Fruit fly (Drosophila melanogaster) whole organism, prepupa: ENCODE results near the gene CG17919.

ENCODE experiments used
- CG10631 ChIP-seq: fragments of 200-800 bp; sonication (Bioruptor generic); optimal IDR thresholded peaks from 2 replicates; lab custom pipeline; 2016; ENCODE audit warnings: missing biosample characterization, missing genetic modification characterization
- CG11294 ChIP-seq: fragments of 200-800 bp; sonication (Bioruptor generic); IDR thresholded peaks from 2 replicates; pipeline ENCODE4 v1.3.6; 2022; ENCODE audit warnings: missing biosample characterization, missing genetic modification characterization
- CG11762 ChIP-seq: fragments of 200-800 bp; sonication (Bioruptor generic); optimal IDR thresholded peaks from 3 replicates; lab custom pipeline; 2016; ENCODE audit warnings: missing biosample characterization, missing genetic modification characterization; ENCODE audit not compliant: insufficient read depth
- CG11902 ChIP-seq: fragments of 200-800 bp; sonication (Bioruptor generic); optimal IDR thresholded peaks from 3 replicates; lab custom pipeline; 2016; ENCODE audit warnings: missing biosample characterization, missing genetic modification characterization
- CG16779 ChIP-seq: fragments of 200-800 bp; sonication (Bioruptor generic); optimal IDR thresholded peaks from 3 replicates; lab custom pipeline; 2017; ENCODE audit warnings: missing biosample characterization, mild to moderate bottlenecking, missing genetic modification characterization
- CG3032 ChIP-seq: fragments of 200-800 bp; optimal IDR thresholded peaks from 2 replicates; lab custom pipeline; 2019; ENCODE audit warnings: missing biosample characterization, mild to moderate bottlenecking, missing genetic modification characterization, moderate library complexity
- CG31627 ChIP-seq: fragments of 200-800 bp; sonication (Bioruptor generic); optimal IDR thresholded peaks from 3 replicates; lab custom pipeline; 2016; ENCODE audit warnings: missing biosample characterization, missing genetic modification characterization
- CG32006 ChIP-seq: fragments of 200-800 bp; sonication (Bioruptor generic); optimal IDR thresholded peaks from 3 replicates; lab custom pipeline; 2017; ENCODE audit warnings: missing biosample characterization, mild to moderate bottlenecking, missing genetic modification characterization
- CG34406 ChIP-seq: fragments of 200-800 bp; sonication (Bioruptor generic); optimal IDR thresholded peaks from 3 replicates; lab custom pipeline; 2016; ENCODE audit warnings: missing biosample characterization, missing genetic modification characterization
- CG4318 ChIP-seq: fragments of 200-800 bp; sonication (Bioruptor generic); optimal IDR thresholded peaks from 3 replicates; lab custom pipeline; 2017; ENCODE audit warnings: missing biosample characterization, mild to moderate bottlenecking, missing genetic modification characterization
- CG6276 ChIP-seq: fragments of 200-800 bp; sonication (Bioruptor generic); optimal IDR thresholded peaks from 2 replicates; lab custom pipeline; 2017; ENCODE audit warnings: missing biosample characterization, mild to moderate bottlenecking, missing genetic modification characterization
- CG6792 ChIP-seq: fragments of 200-800 bp; sonication (Bioruptor generic); optimal IDR thresholded peaks from 3 replicates; lab custom pipeline; 2016; ENCODE audit warnings: missing biosample characterization, missing genetic modification characterization
- CG6808 ChIP-seq: fragments of 200-800 bp; sonication (Bioruptor generic); optimal IDR thresholded peaks from 3 replicates; lab custom pipeline; 2017; ENCODE audit warnings: missing biosample characterization, missing genetic modification characterization, mild to moderate bottlenecking, moderate library complexity, missing genetic modification reagents
- CG6854 ChIP-seq: fragments of 200-800 bp; sonication (Bioruptor generic); optimal IDR thresholded peaks from 2 replicates; lab custom pipeline; 2017; ENCODE audit warnings: missing biosample characterization, mild to moderate bottlenecking, missing genetic modification characterization
- CG8119 ChIP-seq: fragments of 200-800 bp; sonication (Bioruptor generic); IDR thresholded peaks from 3 replicates; pipeline ENCODE4 v1.3.6; 2022; ENCODE audit warnings: missing biosample characterization, missing genetic modification characterization
- CG8632 ChIP-seq: fragments of 200-800 bp; sonication (Bioruptor generic); optimal IDR thresholded peaks from 3 replicates; lab custom pipeline; 2016; ENCODE audit warnings: missing biosample characterization, missing genetic modification characterization
- CG9139 ChIP-seq: fragments of 200-800 bp; sonication (Bioruptor generic); optimal IDR thresholded peaks from 3 replicates; lab custom pipeline; 2017; ENCODE audit warnings: missing biosample characterization, mild to moderate bottlenecking, missing genetic modification characterization
- Eip78C ChIP-seq: fragments of 200-800 bp; sonication (Bioruptor generic); peaks from one replicate; lab custom pipeline; 2016; ENCODE audit warnings: missing biosample characterization, missing genetic modification characterization
- Ets21C ChIP-seq: fragments of 200-800 bp; sonication (Bioruptor generic); optimal IDR thresholded peaks from 3 replicates; lab custom pipeline; 2016; ENCODE audit warnings: missing biosample characterization, missing genetic modification characterization
- Ets96B ChIP-seq: fragments of 200-800 bp; optimal IDR thresholded peaks from 2 replicates; lab custom pipeline; 2019; ENCODE audit warnings: missing biosample characterization, mild to moderate bottlenecking, missing genetic modification characterization, moderate library complexity
- Gug ChIP-seq: fragments of 200-800 bp; sonication (Bioruptor generic); IDR thresholded peaks from 2 replicates; pipeline ENCODE4 v1.3.6; 2022; ENCODE audit warnings: missing biosample characterization, missing genetic modification characterization
- Hr38 ChIP-seq: sonication (Bioruptor generic); optimal IDR thresholded peaks from 2 replicates; lab custom pipeline; 2016; ENCODE audit warnings: missing biosample characterization, missing genetic modification characterization
- Lpt ChIP-seq: fragments of 200-800 bp; sonication (Bioruptor generic); optimal IDR thresholded peaks from 3 replicates; lab custom pipeline; 2016; ENCODE audit warnings: missing biosample characterization, missing genetic modification characterization
- Met ChIP-seq: fragments of 200-800 bp; sonication (Bioruptor generic); optimal IDR thresholded peaks from 3 replicates; lab custom pipeline; 2016; ENCODE audit warnings: missing biosample characterization, missing genetic modification characterization
- Smox ChIP-seq: fragments of 200-800 bp; sonication (Bioruptor generic); optimal IDR thresholded peaks from 3 replicates; lab custom pipeline; 2016; ENCODE audit warnings: missing biosample characterization, missing genetic modification characterization
- Sox102F ChIP-seq: fragments of 200-800 bp; sonication (Bioruptor generic); optimal IDR thresholded peaks from 2 replicates; lab custom pipeline; 2016; ENCODE audit warnings: missing biosample characterization, mild to moderate bottlenecking, missing genetic modification characterization
- Sox14 ChIP-seq: fragments of 200-800 bp; sonication (Bioruptor generic); optimal IDR thresholded peaks from 3 replicates; lab custom pipeline; 2016; ENCODE audit warnings: missing biosample characterization, missing genetic modification characterization
- Sox15 ChIP-seq: fragments of 200-800 bp; sonication (Bioruptor generic); optimal IDR thresholded peaks from 3 replicates; lab custom pipeline; 2016; ENCODE audit warnings: missing biosample characterization, missing genetic modification characterization
- achi ChIP-seq: fragments of 200-800 bp; sonication (Bioruptor generic); optimal IDR thresholded peaks from 3 replicates; lab custom pipeline; 2016; ENCODE audit warnings: missing biosample characterization, missing genetic modification characterization
- acj6 ChIP-seq: fragments of 200-800 bp; sonication (Bioruptor generic); optimal IDR thresholded peaks from 3 replicates; lab custom pipeline; 2016; ENCODE audit warnings: missing biosample characterization, missing genetic modification characterization
- dac ChIP-seq: fragments of 200-800 bp; sonication (Bioruptor generic); optimal IDR thresholded peaks from 2 replicates; lab custom pipeline; 2017; ENCODE audit warnings: missing biosample characterization, mild to moderate bottlenecking, missing genetic modification characterization
- dsx ChIP-seq: fragments of 200-800 bp; optimal IDR thresholded peaks from 3 replicates; lab custom pipeline; 2019; ENCODE audit warnings: missing biosample characterization, mild to moderate bottlenecking, missing genetic modification characterization, moderate library complexity; ENCODE audit not compliant: poor library complexity, severe bottlenecking
- fkh ChIP-seq: fragments of 200-800 bp; sonication (Bioruptor generic); optimal IDR thresholded peaks from 3 replicates; lab custom pipeline; 2017; ENCODE audit warnings: missing biosample characterization, mild to moderate bottlenecking, missing genetic modification characterization, moderate library complexity
- salr ChIP-seq, 2 experiments: fragments of 200-800 bp; sonication (Bioruptor generic); optimal IDR thresholded peaks; 3 replicates each; lab custom pipeline; 2016 to 2018; ENCODE audit warnings: missing biosample characterization in 2 of 2, missing genetic modification characterization in 2 of 2, mild to moderate bottlenecking in 1 of 2
- spab ChIP-seq: fragments of 200-800 bp; sonication (Bioruptor generic); optimal IDR thresholded peaks from 2 replicates; lab custom pipeline; 2017; ENCODE audit warnings: missing biosample characterization, mild to moderate bottlenecking, missing genetic modification characterization, missing genetic modification reagents
- svp ChIP-seq: fragments of 200-800 bp; sonication (Bioruptor generic); peaks from one replicate; lab custom pipeline; 2016; ENCODE audit warnings: missing biosample characterization, missing genetic modification characterization
- topi ChIP-seq: fragments of 200-800 bp; sonication (Bioruptor generic); optimal IDR thresholded peaks from 3 replicates; lab custom pipeline; 2016; ENCODE audit warnings: missing biosample characterization, missing genetic modification characterization
- vri ChIP-seq: fragments of 200-800 bp; sonication (Bioruptor generic); optimal IDR thresholded peaks from 3 replicates; lab custom pipeline; 2016; ENCODE audit warnings: missing biosample characterization, mild to moderate bottlenecking, missing genetic modification characterization

The CG17919 gene

dm6 chr3R:6334906-6335433 lies 8.9 kb upstream of the CG17919 start, which contains the start of gene Osi19:
Osi19 (plus strand) TSS chr3R:6335362.
- TF ChIP-seq CG32006 (GFP tag; lab: Kevin White, UChicago) (no peak), spab (GFP tag; lab: Kevin White, UChicago) (no peak), Met (GFP tag; lab: Kevin White, UChicago) (no peak), CG4318 (GFP tag; lab: Kevin White, UChicago) (no peak), CG6276 (GFP tag; lab: Kevin White, UChicago) (no peak), CG6808 (GFP tag; lab: Kevin White, UChicago) (no peak), CG31627 (GFP tag; lab: Kevin White, UChicago) (no peak), svp (GFP tag; lab: Kevin White, UChicago) (no peak), acj6 (GFP tag; lab: Kevin White, UChicago) (no peak), Eip78C (GFP tag; lab: Kevin White, UChicago) (no peak), Ets21C (GFP tag; lab: Kevin White, UChicago) (no peak), CG34406 (GFP tag; lab: Kevin White, UChicago) (no peak), Hr38 (no peak), fkh (GFP tag; lab: Kevin White, UChicago) (no peak), Sox15 (GFP tag; lab: Kevin White, UChicago) (no peak)

DNA sequence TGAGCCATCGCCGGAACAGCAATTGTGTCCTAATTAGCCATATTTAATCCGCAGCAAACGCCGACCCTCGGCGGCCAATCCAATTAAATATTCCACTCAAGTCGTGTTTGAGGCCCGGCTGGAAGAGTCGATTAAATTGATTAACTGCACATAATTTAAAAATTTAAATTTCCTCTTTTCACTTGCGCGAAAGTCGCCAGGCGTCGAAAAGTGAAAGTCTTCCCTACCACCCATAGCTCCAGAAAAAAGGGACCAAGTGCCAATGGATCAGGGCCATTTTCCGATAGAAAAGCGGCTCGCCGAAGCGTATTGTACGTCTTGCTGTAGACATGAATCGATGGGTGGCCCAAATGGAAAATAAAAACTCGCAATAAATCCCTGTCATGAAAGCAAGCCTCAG lies 6.4 kb upstream of the CG17919 start:
- TF ChIP-seq CG9139 (GFP tag; lab: Kevin White, UChicago) (no peak), Smox (GFP tag; lab: Kevin White, UChicago) (no peak), acj6 (GFP tag; lab: Kevin White, UChicago) (no peak), salr (GFP tag; optimal IDR thresholded peaks at IDR 0.05; lab: Kevin White, UChicago) (no peak), CG16779 (no peak), spab (GFP tag; lab: Kevin White, UChicago) (no peak), Eip78C (GFP tag; lab: Kevin White, UChicago) (no peak), dac (GFP tag; lab: Kevin White, UChicago) (no peak), CG6792 (GFP tag; lab: Kevin White, UChicago) (no peak), Lpt (no peak), vri (GFP tag; lab: Kevin White, UChicago) (no peak), CG11294 (no peak), Ets96B (tag; lab: Kevin White, UChicago) (no peak), CG6854 (GFP tag; lab: Kevin White, UChicago) (no peak), Hr38 (no peak), Sox14 (GFP tag; lab: Kevin White, UChicago) (no peak), CG11762 (GFP tag; lab: Kevin White, UChicago) (no peak), CG10631 (GFP tag; lab: Kevin White, UChicago) (no peak)

DNA sequence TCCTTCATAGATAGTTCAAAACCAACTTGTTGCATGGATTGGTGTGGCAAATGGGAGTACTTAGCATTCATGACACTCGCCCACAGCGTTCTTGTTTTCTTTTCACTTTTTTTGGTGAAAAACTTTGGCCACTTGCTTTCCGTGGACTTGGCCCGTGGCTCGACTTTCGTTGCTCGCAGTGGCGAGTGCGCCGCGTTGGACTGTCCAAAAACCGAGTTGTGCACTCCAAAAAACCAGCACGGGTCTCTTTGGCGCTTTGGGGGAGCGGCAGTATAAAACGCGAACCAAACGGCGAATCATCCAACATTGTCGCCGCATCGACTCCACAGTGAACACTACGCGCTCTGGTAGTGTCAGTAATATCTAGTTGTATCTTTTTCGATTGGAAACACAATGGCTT lies 4.0 kb upstream of the CG17919 start, which contains the start of gene Osi20:
Gene Osi20 (plus strand): TSS at position 301 of the 400 bp plus-strand sequence.
- TF ChIP-seq salr (GFP tag; optimal IDR thresholded peaks at IDR 0.05; lab: Kevin White, UChicago) (no peak), acj6 (GFP tag; lab: Kevin White, UChicago) (no peak), Ets96B (tag; lab: Kevin White, UChicago) (no peak), CG11902 (GFP tag; lab: Kevin White, UChicago) (no peak), Met (GFP tag; lab: Kevin White, UChicago) (no peak), dac (GFP tag; lab: Kevin White, UChicago) (no peak), CG8632 (no peak), Eip78C (GFP tag; lab: Kevin White, UChicago) (no peak), CG3032 (tag; lab: Kevin White, UChicago) (no peak), CG9139 (GFP tag; lab: Kevin White, UChicago) (no peak), topi (GFP tag; lab: Kevin White, UChicago) (no peak), CG6792 (GFP tag; lab: Kevin White, UChicago) (no peak), achi (GFP tag; lab: Kevin White, UChicago) (no peak), CG11762 (GFP tag; lab: Kevin White, UChicago) (no peak), CG16779 (no peak), CG8119 (GFP tag; lab: Robert Waterston, UW) (no peak), dsx (GFP tag; lab: Kevin White, UChicago) (no peak), Gug (GFP tag; lab: Robert Waterston, UW) (no peak), Sox102F (GFP tag; lab: Kevin White, UChicago) (no peak), CG6854 (GFP tag; lab: Kevin White, UChicago) (no peak)
